Fruit fly (Drosophila melanogaster): ENCODE results near the gene CG14269.

DNA sequence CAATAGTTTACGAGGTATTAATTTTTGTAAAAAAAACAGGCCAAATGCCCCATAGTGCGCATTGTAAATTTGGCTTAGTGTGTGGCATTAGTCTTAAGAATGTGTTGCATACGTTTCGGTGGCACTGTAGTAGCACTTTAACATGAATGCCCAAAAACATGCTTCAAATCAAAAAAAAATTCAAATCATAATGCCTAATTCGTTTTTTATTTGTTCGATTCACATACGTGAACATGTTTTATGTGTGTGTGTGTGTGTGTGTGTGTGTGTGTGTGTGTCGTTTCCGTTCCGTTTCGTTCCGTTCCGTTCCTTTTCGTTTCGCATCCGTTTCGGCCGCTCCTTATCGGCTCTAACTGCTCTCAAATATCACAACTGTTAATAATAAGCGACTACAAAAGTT lies 29.9 kb upstream of the CG14269 start:
- TF ChIP-seq CG9139 (GFP tag; optimal IDR thresholded peaks at IDR 0.05) (no peak), Gug (GFP tag; IDR thresholded peaks at IDR 0.05) (no peak)
